Fruit fly (Drosophila melanogaster): ENCODE results near the gene ND-B14.5B.

DNA sequence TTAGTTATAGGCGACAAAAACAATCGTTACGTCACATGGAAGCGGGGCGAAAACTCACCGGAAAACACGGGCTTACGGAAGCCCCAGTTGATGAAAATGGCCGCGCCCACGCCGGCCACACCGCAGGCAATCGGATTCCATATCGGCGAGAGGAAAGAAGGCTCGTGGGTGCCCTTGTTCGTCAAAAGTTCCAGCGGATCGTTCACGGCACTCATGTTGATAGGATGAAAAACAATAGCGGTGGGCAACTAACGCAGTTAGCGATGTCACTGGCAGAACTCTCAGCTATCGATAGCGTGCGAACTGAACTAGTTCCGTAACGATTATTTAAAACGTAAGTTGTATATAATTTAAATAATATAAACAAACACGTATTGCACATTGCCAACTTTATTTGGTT is at the start of gene ND-B14.5B:
- TF ChIP-seq usp (GFP tag; optimal IDR thresholded peaks at IDR 0.05) = no peak
- TF ChIP-seq psq (optimal IDR thresholded peaks at IDR 0.05) = no peak
- TF ChIP-seq EcR (GFP tag; optimal IDR thresholded peaks at IDR 0.05) = no peak
- no peak for TF ChIP-seq pan (optimal IDR thresholded peaks at IDR 0.05)

Measured in whole organism.